Worm (Caenorhabditis elegans) whole organism, L3 larva: ENCODE measurements around the gene R148.5.

Source experiments
- ZK546.5 ChIP-seq: sonication (generic microtip); optimal IDR thresholded peaks from 2 replicates; lab custom pipeline; 2017; ENCODE audit warnings: missing biosample characterization, missing genetic modification characterization
- ama-1 ChIP-seq: fragments of 150-350 bp; optimal IDR thresholded peaks from 2 replicates; lab custom pipeline; 2018
- ceh-16 ChIP-seq: sonication (generic microtip); optimal IDR thresholded peaks from 2 replicates; lab custom pipeline; 2017; ENCODE audit warnings: missing biosample characterization, missing genetic modification characterization
- ceh-28 ChIP-seq: fragments of 150-350 bp; optimal IDR thresholded peaks from 2 replicates; lab custom pipeline; 2014; ENCODE audit warnings: missing biosample characterization, missing genetic modification reagents, missing genetic modification characterization
- ceh-82 ChIP-seq: fragments of 150-350 bp; optimal IDR thresholded peaks from 2 replicates; lab custom pipeline; 2014; ENCODE audit warnings: missing biosample characterization, missing genetic modification characterization
- ceh-9 ChIP-seq: sonication (generic microtip); optimal IDR thresholded peaks from 2 replicates; lab custom pipeline; 2018; ENCODE audit warnings: missing biosample characterization, missing genetic modification characterization
- egl-27 ChIP-seq: sonication (generic microtip); optimal IDR thresholded peaks from 4 replicates; lab custom pipeline; 2017; ENCODE audit warnings: missing biosample characterization, missing genetic modification reagents, missing genetic modification characterization
- elt-2 ChIP-seq: sonication (generic microtip); optimal IDR thresholded peaks from 2 replicates; lab custom pipeline; 2016; ENCODE audit warnings: missing genetic modification reagents, mild to moderate bottlenecking, missing genetic modification characterization, missing compliant biosample characterization
- elt-3 ChIP-seq, 3 experiments: fragments of 150-350 bp in 1 of 3; sonication (generic microtip) in 2 of 3; optimal IDR thresholded peaks; 2 replicates in 2 of 3; 4 replicates in 1 of 3; lab custom pipeline; 2014 to 2017; ENCODE audit warnings: missing biosample characterization in 3 of 3, missing genetic modification characterization in 3 of 3
- eor-1 ChIP-seq, 2 experiments: fragments of 150-350 bp; optimal IDR thresholded peaks; 2 replicates each; lab custom pipeline; 2014 to 2018; ENCODE audit warnings: missing biosample characterization in 2 of 2, missing genetic modification characterization in 2 of 2
- fkh-10 ChIP-seq: sonication (generic microtip); optimal IDR thresholded peaks from 2 replicates; lab custom pipeline; 2017; ENCODE audit warnings: missing biosample characterization, missing genetic modification reagents, missing genetic modification characterization
- fkh-2 ChIP-seq: fragments of 150-350 bp; optimal IDR thresholded peaks from 2 replicates; lab custom pipeline; 2014; ENCODE audit warnings: missing biosample characterization, missing genetic modification reagents, missing genetic modification characterization
- fos-1 ChIP-seq: fragments of 150-350 bp; optimal IDR thresholded peaks from 2 replicates; lab custom pipeline; 2014; ENCODE audit warnings: missing biosample characterization, missing genetic modification characterization
- lin-15B ChIP-seq: fragments of 150-350 bp; optimal IDR thresholded peaks from 2 replicates; lab custom pipeline; 2014; ENCODE audit warnings: missing biosample characterization, missing genetic modification characterization
- lin-39 ChIP-seq: fragments of 150-350 bp; optimal IDR thresholded peaks from 2 replicates; lab custom pipeline; 2018; ENCODE audit warnings: missing biosample characterization, missing genetic modification reagents, missing genetic modification characterization
- mdl-1 ChIP-seq: fragments of 150-350 bp; optimal IDR thresholded peaks from 2 replicates; lab custom pipeline; 2014; ENCODE audit warnings: missing biosample characterization, missing genetic modification characterization
- mml-1 ChIP-seq: fragments of 150-350 bp; sonication (generic microtip); optimal IDR thresholded peaks from 3 replicates; lab custom pipeline; 2014; ENCODE audit warnings: missing biosample characterization, missing genetic modification characterization
- nhr-11 ChIP-seq: fragments of 150-350 bp; optimal IDR thresholded peaks from 2 replicates; lab custom pipeline; 2014; ENCODE audit warnings: missing biosample characterization, missing genetic modification characterization
- nhr-23 ChIP-seq: fragments of 150-350 bp; optimal IDR thresholded peaks from 2 replicates; lab custom pipeline; 2014; ENCODE audit warnings: missing biosample characterization, missing genetic modification reagents, missing genetic modification characterization
- nhr-237 ChIP-seq: fragments of 150-350 bp; optimal IDR thresholded peaks from 2 replicates; lab custom pipeline; 2014; ENCODE audit warnings: missing biosample characterization, missing genetic modification characterization
- nhr-25 ChIP-seq: sonication (generic microtip); optimal IDR thresholded peaks from 2 replicates; lab custom pipeline; 2017; ENCODE audit warnings: missing biosample characterization, missing genetic modification characterization
- nhr-67 ChIP-seq: fragments of 150-350 bp; optimal IDR thresholded peaks from 2 replicates; lab custom pipeline; 2014; ENCODE audit warnings: missing biosample characterization, missing genetic modification characterization
- nhr-76 ChIP-seq: fragments of 150-350 bp; sonication (generic microtip); optimal IDR thresholded peaks from 5 replicates; lab custom pipeline; 2014; ENCODE audit warnings: missing biosample characterization, missing genetic modification characterization
- nhr-77 ChIP-seq: fragments of 150-350 bp; optimal IDR thresholded peaks from 2 replicates; lab custom pipeline; 2014; ENCODE audit warnings: missing biosample characterization, missing genetic modification characterization
- pha-4 ChIP-seq: fragments of 150-350 bp; optimal IDR thresholded peaks from 2 replicates; lab custom pipeline; 2014; ENCODE audit warnings: missing biosample characterization, missing genetic modification reagents, missing genetic modification characterization
- pqm-1 ChIP-seq: fragments of 150-350 bp; optimal IDR thresholded peaks from 2 replicates; lab custom pipeline; 2017; ENCODE audit warnings: missing biosample characterization, missing genetic modification characterization, inconsistent platforms
- sea-2 ChIP-seq: fragments of 150-350 bp; sonication (generic microtip); optimal IDR thresholded peaks from 4 replicates; lab custom pipeline; 2014; ENCODE audit warnings: missing biosample characterization, missing genetic modification reagents, missing genetic modification characterization
- skn-1 ChIP-seq: fragments of 150-350 bp; optimal IDR thresholded peaks from 2 replicates; lab custom pipeline; 2014; ENCODE audit warnings: missing biosample characterization, missing genetic modification characterization
- tbx-2 ChIP-seq: sonication (generic microtip); optimal IDR thresholded peaks from 2 replicates; lab custom pipeline; 2016; ENCODE audit warnings: mild to moderate bottlenecking, missing genetic modification characterization, missing compliant biosample characterization
- unc-39 ChIP-seq: sonication (generic microtip); optimal IDR thresholded peaks from 4 replicates; lab custom pipeline; 2017; ENCODE audit warnings: missing biosample characterization, missing genetic modification characterization
- zag-1 ChIP-seq: fragments of 150-350 bp; optimal IDR thresholded peaks from 2 replicates; lab custom pipeline; 2014; ENCODE audit warnings: missing biosample characterization, missing genetic modification characterization
- ztf-11 ChIP-seq: fragments of 150-350 bp; optimal IDR thresholded peaks from 2 replicates; lab custom pipeline; 2014; ENCODE audit warnings: missing biosample characterization, missing genetic modification characterization
- ztf-4 ChIP-seq: fragments of 150-350 bp; optimal IDR thresholded peaks from 2 replicates; lab custom pipeline; 2014; ENCODE audit warnings: missing biosample characterization, missing genetic modification characterization

The R148.5 gene

ce11 chrIII:3142078-3142477, 23.4 kb upstream of the R148.5 start:
- peak; percentile 81 for TF ChIP-seq ceh-28 (tag; lab: Kevin White, UChicago)
- no peak for TF ChIP-seq nhr-67 (tag; lab: Kevin White, UChicago)

- TF ChIP-seq ztf-11 (no peak), lin-39 (tag; lab: Kevin White, UChicago) (no peak), elt-3 (tag; optimal IDR thresholded peaks at IDR 0.05; lab: Kevin White, UChicago) (no peak), pqm-1 (tag; lab: Kevin White, UChicago) (no peak), ceh-9 (tag; lab: Kevin White, UChicago) (no peak), nhr-23 (tag; lab: Kevin White, UChicago) (no peak)
These were observed 21.8 kb upstream of the R148.5 start, which contains the start of gene C44B11.4 for ce11 chrIII:3143657-3144056. Gene C44B11.4 (minus strand): TSS chrIII:3143757.

- TF ChIP-seq elt-2 (tag; lab: Kevin White, UChicago) (no peak), nhr-76 (tag; lab: Kevin White, UChicago) (no peak), unc-39 (tag; lab: Kevin White, UChicago) (no peak), sea-2 (GFP tag; lab: Kevin White, UChicago) (no peak), pqm-1 (tag; lab: Kevin White, UChicago) (no peak), eor-1 (tag; optimal IDR thresholded peaks at IDR 0.05; lab: Kevin White, UChicago) (no peak), nhr-23 (tag; lab: Kevin White, UChicago) (no peak), ZK546.5 (no peak), ceh-82 (tag; lab: Kevin White, UChicago) (no peak), ceh-16 (tag; lab: Kevin White, UChicago) (no peak), skn-1 (no peak), tbx-2 (tag; lab: Kevin White, UChicago) (no peak)
These were observed 12.6 kb upstream of the R148.5 start, which contains the start of gene C44B11.6 for ce11 chrIII:3152848-3153247. Gene C44B11.6 (plus strand): TSS chrIII:3153148.

- no peak for TF ChIP-seq nhr-77 (tag; lab: Kevin White, UChicago)
- no peak for TF ChIP-seq ama-1 (lab: Kevin White, UChicago)
- TF ChIP-seq lin-15B, result no peak
- no peak for TF ChIP-seq nhr-23 (tag; lab: Kevin White, UChicago)
- TF ChIP-seq nhr-237 (tag; lab: Kevin White, UChicago), result no peak
- TF ChIP-seq ztf-4 (tag; lab: Kevin White, UChicago), result no peak
- no peak for TF ChIP-seq unc-39 (tag; lab: Kevin White, UChicago)
- TF ChIP-seq zag-1, result no peak
- TF ChIP-seq fos-1, result no peak
- no peak for TF ChIP-seq fkh-10 (GFP tag; lab: Kevin White, UChicago)
- TF ChIP-seq nhr-11, result no peak
- no peak for TF ChIP-seq lin-39 (tag; lab: Kevin White, UChicago)
- TF ChIP-seq mdl-1 (tag; lab: Kevin White, UChicago), result no peak
- no peak for TF ChIP-seq mml-1 (tag; lab: Kevin White, UChicago)
These were observed 10.5 kb upstream of the R148.5 start, which contains the start of gene C44B11.1 for ce11 chrIII:3154968-3155367. Gene C44B11.1 (plus strand): TSS chrIII:3155268.

- TF ChIP-seq mml-1 (tag; lab: Kevin White, UChicago) (no peak), pha-4 (tag; lab: Kevin White, UChicago) (no peak), fkh-2 (tag; lab: Kevin White, UChicago) (no peak), nhr-25 (tag; lab: Kevin White, UChicago) (no peak)
These were observed 4.9 kb upstream of the R148.5 start for ce11 chrIII:3160490-3160889.

- TF ChIP-seq nhr-25 (tag; lab: Kevin White, UChicago), result peak; percentile 80
- no peak for TF ChIP-seq egl-27 (tag; lab: Kevin White, UChicago)
- peak; percentile 64 for TF ChIP-seq nhr-23 (tag; lab: Kevin White, UChicago)
These were observed 3.8 kb upstream of the R148.5 start for ce11 chrIII:3161600-3161999.
